Fruit fly (Drosophila melanogaster) whole organism, prepupa: Measurements from ENCODE around the gene FBXO11.

Experiments used
- Blimp-1 ChIP-seq: fragments of 200-800 bp; sonication (Bioruptor generic); optimal IDR thresholded peaks from 3 replicates; lab custom pipeline; 2017; ENCODE audit warnings: missing biosample characterization, missing genetic modification characterization, mild to moderate bottlenecking, moderate library complexity, missing genetic modification reagents
- CG10631 ChIP-seq: fragments of 200-800 bp; sonication (Bioruptor generic); optimal IDR thresholded peaks from 2 replicates; lab custom pipeline; 2016; ENCODE audit warnings: missing biosample characterization, missing genetic modification characterization
- CG10669 ChIP-seq: fragments of 200-800 bp; sonication (Bioruptor generic); optimal IDR thresholded peaks from 3 replicates; lab custom pipeline; 2018; ENCODE audit warnings: missing biosample characterization, mild to moderate bottlenecking, missing genetic modification characterization, moderate library complexity
- CG11294 ChIP-seq: fragments of 200-800 bp; sonication (Bioruptor generic); IDR thresholded peaks from 2 replicates; pipeline ENCODE4 v1.3.6; 2022; ENCODE audit warnings: missing biosample characterization, missing genetic modification characterization
- CG11762 ChIP-seq: fragments of 200-800 bp; sonication (Bioruptor generic); optimal IDR thresholded peaks from 3 replicates; lab custom pipeline; 2016; ENCODE audit warnings: missing biosample characterization, missing genetic modification characterization; ENCODE audit not compliant: insufficient read depth
- CG11902 ChIP-seq: fragments of 200-800 bp; sonication (Bioruptor generic); optimal IDR thresholded peaks from 3 replicates; lab custom pipeline; 2016; ENCODE audit warnings: missing biosample characterization, missing genetic modification characterization
- CG15336 ChIP-seq: fragments of 200-800 bp; sonication (Bioruptor generic); IDR thresholded peaks from 2 replicates; pipeline ENCODE4 v1.3.6; 2022; ENCODE audit warnings: missing biosample characterization, missing genetic modification characterization
- CG1621 ChIP-seq: fragments of 200-800 bp; sonication (Bioruptor generic); optimal IDR thresholded peaks from 3 replicates; lab custom pipeline; 2018; ENCODE audit warnings: missing biosample characterization, mild to moderate bottlenecking, missing genetic modification characterization
- CG16779 ChIP-seq: fragments of 200-800 bp; sonication (Bioruptor generic); optimal IDR thresholded peaks from 3 replicates; lab custom pipeline; 2017; ENCODE audit warnings: missing biosample characterization, mild to moderate bottlenecking, missing genetic modification characterization
- CG3032 ChIP-seq: fragments of 200-800 bp; optimal IDR thresholded peaks from 2 replicates; lab custom pipeline; 2019; ENCODE audit warnings: missing biosample characterization, mild to moderate bottlenecking, missing genetic modification characterization, moderate library complexity
- CG31627 ChIP-seq: fragments of 200-800 bp; sonication (Bioruptor generic); optimal IDR thresholded peaks from 3 replicates; lab custom pipeline; 2016; ENCODE audit warnings: missing biosample characterization, missing genetic modification characterization
- CG32006 ChIP-seq: fragments of 200-800 bp; sonication (Bioruptor generic); optimal IDR thresholded peaks from 3 replicates; lab custom pipeline; 2017; ENCODE audit warnings: missing biosample characterization, mild to moderate bottlenecking, missing genetic modification characterization
- CG3919 ChIP-seq: fragments of 200-800 bp; sonication (Bioruptor generic); optimal IDR thresholded peaks from 3 replicates; lab custom pipeline; 2016; ENCODE audit warnings: missing biosample characterization, missing genetic modification characterization
- CG4318 ChIP-seq: fragments of 200-800 bp; sonication (Bioruptor generic); optimal IDR thresholded peaks from 3 replicates; lab custom pipeline; 2017; ENCODE audit warnings: missing biosample characterization, mild to moderate bottlenecking, missing genetic modification characterization
- CG6163 ChIP-seq: fragments of 200-800 bp; sonication (Bioruptor generic); IDR thresholded peaks from 3 replicates; pipeline ENCODE4 v1.3.6; 2022; ENCODE audit warnings: missing biosample characterization, missing genetic modification characterization
- CG6854 ChIP-seq: fragments of 200-800 bp; sonication (Bioruptor generic); optimal IDR thresholded peaks from 2 replicates; lab custom pipeline; 2017; ENCODE audit warnings: missing biosample characterization, mild to moderate bottlenecking, missing genetic modification characterization
- CG7368 ChIP-seq: fragments of 200-800 bp; sonication (Bioruptor generic); optimal IDR thresholded peaks from 3 replicates; lab custom pipeline; 2016; ENCODE audit warnings: missing biosample characterization, missing genetic modification characterization
- CG8119 ChIP-seq: fragments of 200-800 bp; sonication (Bioruptor generic); IDR thresholded peaks from 3 replicates; pipeline ENCODE4 v1.3.6; 2022; ENCODE audit warnings: missing biosample characterization, missing genetic modification characterization
- CG8319 ChIP-seq: fragments of 200-800 bp; sonication (Bioruptor generic); optimal IDR thresholded peaks from 3 replicates; lab custom pipeline; 2016; ENCODE audit warnings: missing biosample characterization, missing genetic modification characterization
- CG8632 ChIP-seq: fragments of 200-800 bp; sonication (Bioruptor generic); optimal IDR thresholded peaks from 3 replicates; lab custom pipeline; 2016; ENCODE audit warnings: missing biosample characterization, missing genetic modification characterization
- CG9139 ChIP-seq: fragments of 200-800 bp; sonication (Bioruptor generic); optimal IDR thresholded peaks from 3 replicates; lab custom pipeline; 2017; ENCODE audit warnings: missing biosample characterization, mild to moderate bottlenecking, missing genetic modification characterization
- Eip75B ChIP-seq: fragments of 200-800 bp; sonication (Bioruptor generic); optimal IDR thresholded peaks from 3 replicates; lab custom pipeline; 2016; ENCODE audit warnings: missing biosample characterization, missing genetic modification characterization
- Ets21C ChIP-seq: fragments of 200-800 bp; sonication (Bioruptor generic); optimal IDR thresholded peaks from 3 replicates; lab custom pipeline; 2016; ENCODE audit warnings: missing biosample characterization, missing genetic modification characterization
- Ets96B ChIP-seq: fragments of 200-800 bp; optimal IDR thresholded peaks from 2 replicates; lab custom pipeline; 2019; ENCODE audit warnings: missing biosample characterization, mild to moderate bottlenecking, missing genetic modification characterization, moderate library complexity
- Gug ChIP-seq: fragments of 200-800 bp; sonication (Bioruptor generic); IDR thresholded peaks from 2 replicates; pipeline ENCODE4 v1.3.6; 2022; ENCODE audit warnings: missing biosample characterization, missing genetic modification characterization
- Hr38 ChIP-seq: sonication (Bioruptor generic); optimal IDR thresholded peaks from 2 replicates; lab custom pipeline; 2016; ENCODE audit warnings: missing biosample characterization, missing genetic modification characterization
- Hr39 ChIP-seq: fragments of 200-800 bp; sonication (Bioruptor generic); optimal IDR thresholded peaks from 2 replicates; lab custom pipeline; 2016; ENCODE audit warnings: missing biosample characterization, missing genetic modification characterization
- Hr4 ChIP-seq: fragments of 200-800 bp; sonication (Bioruptor generic); optimal IDR thresholded peaks from 3 replicates; lab custom pipeline; 2016; ENCODE audit warnings: missing biosample characterization, missing genetic modification characterization
- Met ChIP-seq: fragments of 200-800 bp; sonication (Bioruptor generic); optimal IDR thresholded peaks from 3 replicates; lab custom pipeline; 2016; ENCODE audit warnings: missing biosample characterization, missing genetic modification characterization
- OdsH ChIP-seq: fragments of 200-800 bp; sonication (Bioruptor generic); optimal IDR thresholded peaks from 3 replicates; lab custom pipeline; 2016; ENCODE audit warnings: missing biosample characterization, missing genetic modification characterization
- Sox102F ChIP-seq: fragments of 200-800 bp; sonication (Bioruptor generic); optimal IDR thresholded peaks from 2 replicates; lab custom pipeline; 2016; ENCODE audit warnings: missing biosample characterization, mild to moderate bottlenecking, missing genetic modification characterization
- Sox14 ChIP-seq: fragments of 200-800 bp; sonication (Bioruptor generic); optimal IDR thresholded peaks from 3 replicates; lab custom pipeline; 2016; ENCODE audit warnings: missing biosample characterization, missing genetic modification characterization
- Sox15 ChIP-seq: fragments of 200-800 bp; sonication (Bioruptor generic); optimal IDR thresholded peaks from 3 replicates; lab custom pipeline; 2016; ENCODE audit warnings: missing biosample characterization, missing genetic modification characterization
- achi ChIP-seq: fragments of 200-800 bp; sonication (Bioruptor generic); optimal IDR thresholded peaks from 3 replicates; lab custom pipeline; 2016; ENCODE audit warnings: missing biosample characterization, missing genetic modification characterization
- dac ChIP-seq: fragments of 200-800 bp; sonication (Bioruptor generic); optimal IDR thresholded peaks from 2 replicates; lab custom pipeline; 2017; ENCODE audit warnings: missing biosample characterization, mild to moderate bottlenecking, missing genetic modification characterization
- esn ChIP-seq: fragments of 200-800 bp; sonication (Bioruptor generic); optimal IDR thresholded peaks from 2 replicates; lab custom pipeline; 2016; ENCODE audit warnings: missing biosample characterization, mild to moderate bottlenecking, missing genetic modification characterization, moderate library complexity
- fd59A ChIP-seq: fragments of 200-800 bp; sonication (Bioruptor generic); optimal IDR thresholded peaks from 2 replicates; lab custom pipeline; 2017; ENCODE audit warnings: missing biosample characterization, mild to moderate bottlenecking, missing genetic modification characterization, missing genetic modification reagents
- lz ChIP-seq: fragments of 200-800 bp; sonication (Bioruptor generic); optimal IDR thresholded peaks from 3 replicates; lab custom pipeline; 2016; ENCODE audit warnings: missing biosample characterization, missing genetic modification characterization
- pdm3 ChIP-seq: fragments of 200-800 bp; sonication (Bioruptor generic); optimal IDR thresholded peaks from 3 replicates; lab custom pipeline; 2016; ENCODE audit warnings: missing biosample characterization, missing genetic modification characterization
- spab ChIP-seq: fragments of 200-800 bp; sonication (Bioruptor generic); optimal IDR thresholded peaks from 2 replicates; lab custom pipeline; 2017; ENCODE audit warnings: missing biosample characterization, mild to moderate bottlenecking, missing genetic modification characterization, missing genetic modification reagents
- ss ChIP-seq, 2 experiments: fragments of 200-800 bp; sonication (Bioruptor generic); optimal IDR thresholded peaks; 2 replicates in 1 of 2; 3 replicates in 1 of 2; lab custom pipeline; 2017 to 2018; ENCODE audit warnings: mild to moderate bottlenecking in 2 of 2, missing biosample characterization in 2 of 2, missing genetic modification characterization in 2 of 2, moderate library complexity in 1 of 2
- svp ChIP-seq: fragments of 200-800 bp; sonication (Bioruptor generic); peaks from one replicate; lab custom pipeline; 2016; ENCODE audit warnings: missing biosample characterization, missing genetic modification characterization
- topi ChIP-seq: fragments of 200-800 bp; sonication (Bioruptor generic); optimal IDR thresholded peaks from 3 replicates; lab custom pipeline; 2016; ENCODE audit warnings: missing biosample characterization, missing genetic modification characterization

Gene FBXO11

dm6 chr3R:9816879-9817278 is 7.7 kb upstream of the FBXO11 start, which contains the start of gene CG16904:
Gene CG16904, minus strand, starts transcription at chr3R:9816979.
- TF ChIP-seq achi (no peak), CG1621 (no peak), CG15336 (GFP tag; lab: Robert Waterston, UW) (no peak), CG10669 (no peak), spab (GFP tag; lab: Kevin White, UChicago) (no peak), CG9139 (no peak), Ets21C (GFP tag; lab: Kevin White, UChicago) (no peak), Met (no peak), Ets96B (tag; lab: Kevin White, UChicago) (no peak), Sox102F (GFP tag; lab: Kevin White, UChicago) (no peak), fd59A (no peak), Blimp-1 (no peak), dac (GFP tag; lab: Kevin White, UChicago) (no peak), CG6854 (GFP tag; lab: Kevin White, UChicago) (no peak), pdm3 (GFP tag; lab: Kevin White, UChicago) (no peak), Eip75B (GFP tag; lab: Kevin White, UChicago) (no peak), Hr39 (GFP tag; lab: Kevin White, UChicago) (no peak), CG32006 (no peak), CG4318 (GFP tag; lab: Kevin White, UChicago) (no peak)

- TF ChIP-seq CG8119 (no peak), CG11294 (GFP tag; lab: Robert Waterston, UW) (no peak), Sox14 (GFP tag; lab: Kevin White, UChicago) (no peak), pdm3 (GFP tag; lab: Kevin White, UChicago) (no peak)
Measured at dm6 chr3R:9813861-9814260, 4.7 kb upstream of the FBXO11 start, which contains the start of gene eloF. Gene eloF, plus strand, starts transcription at chr3R:9814161.

- no peak for TF ChIP-seq esn (GFP tag; lab: Kevin White, UChicago)
- TF ChIP-seq CG16779 (tag; lab: Kevin White, UChicago) = no peak
- TF ChIP-seq CG8632 = no peak
- no peak for TF ChIP-seq CG10631 (GFP tag; lab: Kevin White, UChicago)
- no peak for TF ChIP-seq topi (GFP tag; lab: Kevin White, UChicago)
- TF ChIP-seq CG8319 (GFP tag; lab: Kevin White, UChicago) = no peak
- TF ChIP-seq ss (GFP tag; optimal IDR thresholded peaks at IDR 0.05; lab: Kevin White, UChicago) = no peak
- TF ChIP-seq, all 60 proteins: peak for 0
Measured at dm6 chr3R:9812447-9812846, 3.3 kb upstream of the FBXO11 start, which contains the start of gene CG8534. Gene CG8534, plus strand, starts transcription at chr3R:9812747.

- no peak for TF ChIP-seq Hr38 (GFP tag; lab: Kevin White, UChicago)
- peak; percentile 97 for TF ChIP-seq svp (GFP tag; lab: Kevin White, UChicago)
- no peak for TF ChIP-seq CG1621
- no peak for TF ChIP-seq CG8632
- no peak for TF ChIP-seq Ets21C (GFP tag; lab: Kevin White, UChicago)
- 0 out of 3 replicates have a peak, but pooled peaks have one; percentile 34 for TF ChIP-seq CG6163 (GFP tag; lab: Robert Waterston, UW)
- TF ChIP-seq CG8319 (GFP tag; lab: Kevin White, UChicago) = no peak
- no peak; the same call in 1 of the 2 replicates for TF ChIP-seq CG11294 (GFP tag; lab: Robert Waterston, UW)
- no peak for TF ChIP-seq CG32006
- TF ChIP-seq pdm3 (GFP tag; lab: Kevin White, UChicago) = no peak
- TF ChIP-seq Ets96B (tag; lab: Kevin White, UChicago) = peak; percentile 50
- TF ChIP-seq CG11902 (GFP tag; lab: Kevin White, UChicago) = peak; percentile 49
- no peak for TF ChIP-seq CG11762
- TF ChIP-seq CG8119 = no peak
- TF ChIP-seq CG3032 = peak; percentile 64
- TF ChIP-seq Blimp-1 = peak; percentile 29
- TF ChIP-seq Sox102F (GFP tag; lab: Kevin White, UChicago) = no peak
- peak; percentile 67 for TF ChIP-seq lz
- TF ChIP-seq Gug (GFP tag; lab: Robert Waterston, UW) = no peak
- no peak for TF ChIP-seq ss (GFP tag; optimal IDR thresholded peaks at IDR 0.05; lab: Kevin White, UChicago)
- TF ChIP-seq esn (GFP tag; lab: Kevin White, UChicago) = peak; percentile 69
- TF ChIP-seq CG3919 (GFP tag; lab: Kevin White, UChicago) = no peak
- TF ChIP-seq CG31627 (GFP tag; lab: Kevin White, UChicago) = peak; percentile 55
- TF ChIP-seq Sox15 = peak; percentile 58
- TF ChIP-seq Hr4 = no peak
- no peak for TF ChIP-seq CG9139
- TF ChIP-seq Eip75B (GFP tag; lab: Kevin White, UChicago) = no peak
- TF ChIP-seq CG6854 (GFP tag; lab: Kevin White, UChicago) = peak; percentile 31
- TF ChIP-seq OdsH (GFP tag; lab: Kevin White, UChicago) = no peak
- no peak for TF ChIP-seq CG7368 (GFP tag; lab: Kevin White, UChicago)
- TF ChIP-seq Sox14 (GFP tag; lab: Kevin White, UChicago) = peak; percentile 51
Measured at dm6 chr3R:9800644-9801330, 8.4 kb downstream of the FBXO11 start, which contains the start of the genes CG9467 and CG8526. Gene CG9467, minus strand, starts transcription at chr3R:9801026. Gene CG8526, plus strand, starts transcription at chr3R:9801280.
